Worm (Caenorhabditis elegans): Measurements from ENCODE around the gene R06B10.7.

DNA sequence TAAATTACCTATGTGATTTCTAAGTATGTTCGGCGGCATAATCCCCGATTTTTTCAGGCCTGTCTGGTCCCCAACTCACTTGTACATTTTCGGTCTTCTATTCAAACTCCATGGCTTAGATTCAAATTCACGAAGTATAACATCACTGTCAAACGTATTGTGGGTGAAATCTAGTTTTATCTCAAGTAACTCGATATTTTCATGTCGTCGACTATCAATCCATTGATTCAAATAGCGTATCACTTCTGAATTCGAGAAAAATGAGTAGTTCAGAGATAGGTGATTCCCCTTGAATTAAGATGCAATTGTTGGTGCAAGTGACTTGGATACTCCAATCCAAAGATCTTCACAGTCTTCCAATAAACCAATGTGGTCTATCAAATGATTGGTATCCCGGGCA lies 36.6 kb downstream of the R06B10.7 start:
- TF ChIP-seq ref-1 (GFP tag; conservative IDR thresholded peaks at IDR 0.05) (no peak), med-1 (GFP tag; optimal IDR thresholded peaks at IDR 0.05; ENCODE audit: insufficient read depth) (no peak), ztf-23 (GFP tag; IDR thresholded peaks at IDR 0.05) (no peak)
